Worm (Caenorhabditis elegans) whole organism, L1 larva: Measurements from ENCODE around the gene irld-64.

Experiments
- C34B4.2 ChIP-seq: sonication (generic microtip); optimal IDR thresholded peaks from 2 replicates; lab custom pipeline; 2017; ENCODE audit warnings: mild to moderate bottlenecking, missing genetic modification characterization, missing compliant biosample characterization
- F16B12.6 ChIP-seq: fragments of 150-350 bp; optimal IDR thresholded peaks from 2 replicates; lab custom pipeline; 2014; ENCODE audit warnings: missing biosample characterization, missing genetic modification characterization
- Y116A8C.19 ChIP-seq: sonication (generic microtip); optimal IDR thresholded peaks from 2 replicates; lab custom pipeline; 2016; ENCODE audit warnings: missing compliant biosample characterization, missing genetic modification characterization, borderline replicate concordance
- alr-1 ChIP-seq: fragments of 200-800 bp; sonication (Bioruptor generic); optimal IDR thresholded peaks from 2 replicates; lab custom pipeline; 2018; ENCODE audit warnings: borderline replicate concordance, mild to moderate bottlenecking, missing genetic modification characterization, missing compliant biosample characterization
- ama-1 ChIP-seq: fragments of 150-350 bp; optimal IDR thresholded peaks from 2 replicates; lab custom pipeline; 2014
- ceh-63 ChIP-seq: fragments of 200-800 bp; sonication (Bioruptor generic); optimal IDR thresholded peaks from 2 replicates; lab custom pipeline; 2018; ENCODE audit warnings: mild to moderate bottlenecking, missing genetic modification characterization, missing compliant biosample characterization
- ceh-8 ChIP-seq: fragments of 200-800 bp; sonication (Bioruptor generic); optimal IDR thresholded peaks from 2 replicates; lab custom pipeline; 2018; ENCODE audit warnings: mild to moderate bottlenecking, missing genetic modification characterization, moderate library complexity, missing compliant biosample characterization
- elt-2 ChIP-seq: sonication (generic microtip); optimal IDR thresholded peaks from 2 replicates; lab custom pipeline; 2016; ENCODE audit warnings: missing genetic modification characterization, mild to moderate bottlenecking, inconsistent platforms, missing compliant biosample characterization, missing genetic modification reagents
- ets-5 ChIP-seq: fragments of 200-800 bp; sonication (Bioruptor generic); IDR thresholded peaks from 2 replicates; pipeline ENCODE4 v1.3.6; 2022; ENCODE audit warnings: missing genetic modification characterization, missing compliant biosample characterization
- fkh-10 ChIP-seq: sonication (generic microtip); optimal IDR thresholded peaks from 2 replicates; lab custom pipeline; 2017; ENCODE audit warnings: missing biosample characterization, missing genetic modification reagents, missing genetic modification characterization
- fos-1 ChIP-seq: fragments of 150-350 bp; optimal IDR thresholded peaks from 2 replicates; lab custom pipeline; 2014; ENCODE audit warnings: missing biosample characterization, missing genetic modification characterization
- grh-1 ChIP-seq: fragments of 200-800 bp; sonication (Bioruptor generic); IDR thresholded peaks from 2 replicates; pipeline ENCODE4 v1.3.6; 2022; ENCODE audit warnings: missing genetic modification reagents, missing genetic modification characterization, missing compliant biosample characterization
- hlh-4 ChIP-seq: sonication (generic microtip); optimal IDR thresholded peaks from 2 replicates; lab custom pipeline; 2016; ENCODE audit warnings: mild to moderate bottlenecking, missing genetic modification characterization, missing compliant biosample characterization
- hpl-2 ChIP-seq: fragments of 150-350 bp; optimal IDR thresholded peaks from 2 replicates; lab custom pipeline; 2014; ENCODE audit warnings: missing biosample characterization, missing genetic modification reagents, missing genetic modification characterization
- jun-1 ChIP-seq: fragments of 150-350 bp; optimal IDR thresholded peaks from 2 replicates; lab custom pipeline; 2014; ENCODE audit warnings: missing biosample characterization, missing genetic modification reagents, missing genetic modification characterization
- lin-13 ChIP-seq: fragments of 150-350 bp; optimal IDR thresholded peaks from 2 replicates; lab custom pipeline; 2014; ENCODE audit warnings: missing biosample characterization, missing genetic modification reagents, missing genetic modification characterization
- lir-3 ChIP-seq: sonication (generic microtip); optimal IDR thresholded peaks from 2 replicates; lab custom pipeline; 2016; ENCODE audit warnings: mild to moderate bottlenecking, missing genetic modification characterization, moderate library complexity, missing compliant biosample characterization; ENCODE audit not compliant: poor library complexity
- mab-9 ChIP-seq: fragments of 200-800 bp; sonication (Bioruptor generic); IDR thresholded peaks from 2 replicates; pipeline ENCODE4 v1.3.6; 2022; ENCODE audit warnings: missing genetic modification reagents, missing genetic modification characterization, missing compliant biosample characterization
- nhr-11 ChIP-seq: fragments of 150-350 bp; optimal IDR thresholded peaks from 2 replicates; lab custom pipeline; 2014; ENCODE audit warnings: missing biosample characterization, missing genetic modification characterization
- nhr-19 ChIP-seq: fragments of 200-800 bp; sonication (Bioruptor generic); conservative IDR thresholded peaks from 2 replicates; pipeline ENCODE4 v1.3.6; 2022; ENCODE audit warnings: missing genetic modification characterization, missing compliant biosample characterization
- nhr-20 ChIP-seq: sonication (generic microtip); optimal IDR thresholded peaks from 2 replicates; lab custom pipeline; 2016; ENCODE audit warnings: mild to moderate bottlenecking, missing genetic modification characterization, missing compliant biosample characterization
- nhr-28 ChIP-seq: fragments of 150-350 bp; optimal IDR thresholded peaks from 2 replicates; lab custom pipeline; 2014; ENCODE audit warnings: missing biosample characterization, missing genetic modification characterization
- nhr-84 ChIP-seq: sonication (generic microtip); optimal IDR thresholded peaks from 2 replicates; lab custom pipeline; 2017; ENCODE audit warnings: missing biosample characterization, missing genetic modification characterization
- nhr-85 ChIP-seq: sonication (generic microtip); peaks from one replicate; lab custom pipeline; 2016; ENCODE audit warnings: missing genetic modification characterization, inconsistent platforms, missing compliant biosample characterization
- skn-1 ChIP-seq: fragments of 150-350 bp; optimal IDR thresholded peaks from 2 replicates; lab custom pipeline; 2014; ENCODE audit warnings: missing biosample characterization, missing genetic modification characterization
- sox-4 ChIP-seq: sonication (generic microtip); optimal IDR thresholded peaks from 2 replicates; lab custom pipeline; 2016; ENCODE audit warnings: missing genetic modification characterization, missing compliant biosample characterization
- unc-130 ChIP-seq: fragments of 150-350 bp; optimal IDR thresholded peaks from 2 replicates; lab custom pipeline; 2017; ENCODE audit warnings: missing biosample characterization, missing genetic modification characterization, inconsistent platforms
- xbp-1 ChIP-seq: sonication (generic microtip); optimal IDR thresholded peaks from 2 replicates; lab custom pipeline; 2016; ENCODE audit warnings: missing genetic modification characterization, missing compliant biosample characterization

irld-64 gene

DNA sequence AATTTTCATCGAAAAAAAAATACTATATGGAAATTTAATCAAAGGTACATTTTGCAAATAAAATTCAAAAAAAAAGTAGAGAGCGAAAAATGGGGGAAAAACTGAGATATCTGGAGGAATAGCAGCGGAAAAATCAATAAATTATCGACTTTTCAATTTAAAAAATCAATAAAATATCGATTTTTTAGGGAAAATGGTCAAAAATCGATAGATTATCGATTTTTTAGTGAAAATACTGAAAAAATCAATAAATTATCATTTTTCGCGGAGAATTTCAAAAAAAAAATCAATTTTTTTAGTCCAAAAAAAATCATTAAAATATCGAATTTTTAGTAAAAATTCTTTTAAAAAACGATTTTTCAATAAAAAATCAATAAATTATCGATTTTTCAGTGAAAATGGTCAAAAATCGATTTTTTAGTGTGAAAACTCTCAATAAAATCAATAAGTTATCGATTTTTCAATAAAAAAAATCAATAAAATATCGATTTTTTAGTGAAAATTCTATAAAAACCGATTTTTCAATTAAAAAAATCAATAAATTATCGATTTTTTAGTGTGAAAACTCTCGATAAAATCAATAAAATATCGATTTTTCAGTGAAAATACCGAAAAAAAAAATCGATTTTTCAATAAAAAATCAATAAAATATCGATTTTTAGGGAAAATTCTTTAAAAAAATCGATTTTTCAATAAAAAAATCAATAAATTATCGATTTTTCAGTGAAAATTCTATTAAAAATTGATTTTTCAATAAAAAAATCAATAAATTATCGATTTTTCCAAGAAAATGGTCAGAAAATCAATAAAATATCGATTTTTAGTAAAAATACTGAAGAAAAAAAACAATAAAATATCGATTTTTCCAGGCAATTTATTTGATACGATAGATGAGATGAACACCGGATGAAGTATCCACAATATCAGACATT lies 44.6 kb downstream of the irld-64 start:
- TF ChIP-seq ceh-8 (GFP tag; lab: Kevin White, UChicago): no peak
- no peak for TF ChIP-seq fos-1 (tag; lab: Kevin White, UChicago)
- no peak for TF ChIP-seq xbp-1 (tag; lab: Kevin White, UChicago)
- TF ChIP-seq alr-1: no peak
- no peak for TF ChIP-seq elt-2 (tag; lab: Kevin White, UChicago)
- no peak for TF ChIP-seq skn-1
- TF ChIP-seq sox-4 (tag; lab: Kevin White, UChicago): no peak
- TF ChIP-seq nhr-84 (tag; lab: Kevin White, UChicago): no peak
- TF ChIP-seq jun-1 (tag; lab: Kevin White, UChicago): no peak
- TF ChIP-seq grh-1: no peak
- TF ChIP-seq nhr-20: no peak
- TF ChIP-seq nhr-28: no peak

DNA sequence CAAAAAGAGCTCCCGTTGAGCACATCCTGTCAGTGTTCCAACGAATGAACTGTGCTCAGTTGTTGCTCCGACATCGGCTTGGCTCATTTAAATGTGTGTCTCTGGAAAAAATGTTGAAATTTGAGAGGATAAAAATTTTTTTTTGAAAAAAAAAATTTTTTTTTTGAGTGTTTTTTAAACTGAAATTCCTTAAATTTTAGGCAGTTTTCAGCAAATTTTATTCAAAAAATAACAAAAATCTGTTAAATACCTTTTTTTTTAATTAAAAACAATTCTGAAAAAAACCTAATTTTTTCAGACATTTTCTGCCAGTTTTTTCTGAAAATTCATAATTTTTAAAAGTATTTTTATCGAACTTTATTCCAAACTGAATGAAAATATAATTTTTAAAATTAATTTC lies 45.6 kb downstream of the irld-64 start, which contains the start of gene pigw-1:
Gene pigw-1, minus strand, starts transcription at position 101 of the 400 bp plus-strand sequence.
- TF ChIP-seq Y116A8C.19 (no peak), nhr-19 (GFP tag; lab: Robert Waterston, UW) (no peak), fkh-10 (GFP tag; lab: Kevin White, UChicago) (no peak), grh-1 (no peak), ceh-63 (GFP tag; lab: Kevin White, UChicago) (no peak), ets-5 (GFP tag; lab: Robert Waterston, UW) (no peak), mab-9 (GFP tag; lab: Robert Waterston, UW) (no peak), unc-130 (no peak), hpl-2 (no peak), alr-1 (no peak), lir-3 (no peak), hlh-4 (no peak), nhr-84 (tag; lab: Kevin White, UChicago) (no peak), ama-1 (no peak), nhr-11 (no peak)

ce11 chrII:2881088-2881487 lies 49.3 kb downstream of the irld-64 start:
- no peak for TF ChIP-seq C34B4.2
- TF ChIP-seq lin-13: peak; percentile 16

DNA sequence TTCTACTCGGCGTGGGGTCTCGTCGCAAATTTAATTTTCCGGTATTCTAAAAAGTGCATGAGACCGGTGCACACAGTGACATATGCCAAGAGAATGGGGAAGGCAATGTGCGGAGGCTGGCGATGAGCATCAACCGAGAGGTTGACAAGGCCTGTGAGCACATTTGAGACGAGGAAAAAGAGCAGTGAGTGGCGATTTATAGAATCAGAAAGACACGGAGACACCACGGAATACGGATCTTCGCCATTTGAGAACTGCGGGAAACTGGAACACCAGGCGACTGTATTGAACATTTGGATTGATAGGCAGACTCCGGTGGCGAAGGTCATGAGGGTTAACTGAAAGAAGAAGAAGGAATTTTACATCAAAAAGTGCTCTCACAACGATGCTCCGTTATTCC lies 51.5 kb downstream of the irld-64 start:
- no peak for TF ChIP-seq nhr-85
- TF ChIP-seq F16B12.6 (tag; lab: Kevin White, UChicago): no peak
- no peak for TF ChIP-seq C34B4.2
